Fruit fly (Drosophila melanogaster) whole organism, embryonic: Measurements from ENCODE around the gene CG10089.

Source experiments
- Abd-B ChIP-seq: fragments of 200-800 bp; sonication (Bioruptor generic); optimal IDR thresholded peaks from 2 replicates; lab custom pipeline; 2018; ENCODE audit warnings: missing biosample characterization, mild to moderate bottlenecking, missing genetic modification characterization, moderate library complexity
- CG12769 ChIP-seq: fragments of 200-800 bp; sonication (Bioruptor generic); optimal IDR thresholded peaks from 2 replicates; lab custom pipeline; 2019; ENCODE audit warnings: missing biosample characterization, mild to moderate bottlenecking, missing genetic modification characterization, moderate library complexity
- CG14667 ChIP-seq: fragments of 200-800 bp; sonication (Bioruptor generic); IDR thresholded peaks from 2 replicates; pipeline ENCODE4 v1.3.6; 2022; ENCODE audit warnings: missing biosample characterization, missing genetic modification characterization
- CG17328 ChIP-seq: fragments of 200-800 bp; sonication (Bioruptor generic); IDR thresholded peaks from 2 replicates; pipeline ENCODE4 v1.3.6; 2022; ENCODE audit warnings: missing biosample characterization, missing genetic modification characterization
- CrebB ChIP-seq: fragments of 200-800 bp; sonication (Bioruptor generic); optimal IDR thresholded peaks from 3 replicates; lab custom pipeline; 2018; ENCODE audit warnings: missing biosample characterization, mild to moderate bottlenecking, missing genetic modification characterization
- NK7.1 ChIP-seq: fragments of 200-800 bp; sonication (Bioruptor generic); optimal IDR thresholded peaks from 3 replicates; lab custom pipeline; 2016; ENCODE audit warnings: missing biosample characterization, missing genetic modification characterization
- NfI ChIP-seq: fragments of 200-800 bp; sonication (Bioruptor generic); optimal IDR thresholded peaks from 3 replicates; lab custom pipeline; 2018; ENCODE audit warnings: missing biosample characterization, mild to moderate bottlenecking, missing genetic modification characterization, moderate library complexity
- Optix ChIP-seq: fragments of 200-800 bp; sonication (Bioruptor generic); IDR thresholded peaks from 3 replicates; pipeline ENCODE4 v1.3.6; 2022; ENCODE audit warnings: missing biosample characterization, missing genetic modification characterization
- Xrp1 ChIP-seq: fragments of 200-800 bp; sonication (Bioruptor generic); IDR thresholded peaks from 2 replicates; pipeline ENCODE4 v1.3.6; 2022; ENCODE audit warnings: missing biosample characterization, missing genetic modification characterization
- ara ChIP-seq: fragments of 200-800 bp; sonication (Bioruptor generic); IDR thresholded peaks from 2 replicates; pipeline ENCODE4 v1.3.6; 2022; ENCODE audit warnings: missing biosample characterization, missing genetic modification characterization
- ems ChIP-seq: fragments of 200-800 bp; sonication (Bioruptor generic); optimal IDR thresholded peaks from 3 replicates; lab custom pipeline; 2016; ENCODE audit warnings: missing biosample characterization, missing genetic modification characterization
- org-1 ChIP-seq: fragments of 200-800 bp; sonication (Bioruptor generic); optimal IDR thresholded peaks from 2 replicates; lab custom pipeline; 2017; ENCODE audit warnings: missing biosample characterization, missing genetic modification characterization
- psq ChIP-seq: fragments of 200-800 bp; sonication (Bioruptor generic); optimal IDR thresholded peaks from 2 replicates; lab custom pipeline; 2017; ENCODE audit warnings: missing biosample characterization, missing genetic modification characterization
- sd ChIP-seq: fragments of 200-800 bp; sonication (Bioruptor generic); optimal IDR thresholded peaks from 3 replicates; lab custom pipeline; 2018; ENCODE audit warnings: missing biosample characterization, mild to moderate bottlenecking, missing genetic modification characterization, moderate library complexity

DNA sequence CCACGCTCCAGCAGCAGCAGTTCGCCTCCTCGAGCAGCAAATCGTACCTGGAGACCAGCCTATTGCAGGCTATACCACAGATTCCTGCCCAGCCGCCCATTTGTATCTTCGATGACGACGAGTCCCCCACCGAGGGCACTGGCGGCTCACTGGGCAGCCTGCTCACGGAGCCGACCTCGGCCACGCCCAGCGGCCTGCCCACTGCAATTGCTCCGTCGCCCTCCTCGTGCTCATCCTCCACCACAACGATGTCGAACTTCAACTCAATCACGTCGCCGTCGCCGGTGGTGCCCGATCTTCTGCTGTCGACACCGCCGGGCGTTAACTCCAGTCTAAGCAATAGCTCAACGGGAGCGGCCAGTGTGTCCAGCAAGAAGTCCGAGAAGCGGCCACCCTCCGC is 29.0 kb upstream of the CG10089 start:
- TF ChIP-seq CG14667 (GFP tag; lab: Robert Waterston, UW) (no peak), CG12769 (tag; lab: Kevin White, UChicago) (no peak), psq (GFP tag; lab: Kevin White, UChicago) (no peak), ara (GFP tag; lab: Robert Waterston, UW) (no peak), Abd-B (GFP tag; lab: Kevin White, UChicago) (no peak), sd (tag; lab: Kevin White, UChicago) (no peak), CrebB (tag; lab: Kevin White, UChicago) (no peak), ems (GFP tag; lab: Kevin White, UChicago) (no peak), org-1 (no peak), Optix (GFP tag; lab: Robert Waterston, UW) (no peak), NK7.1 (GFP tag; lab: Kevin White, UChicago) (no peak), CG17328 (GFP tag; lab: Robert Waterston, UW) (no peak), NfI (no peak), Xrp1 (GFP tag; lab: Robert Waterston, UW) (no peak)
